Fruit fly (Drosophila melanogaster) whole organism, prepupa: ENCODE results near the gene TH1.
A peak's percentile ranks its signal among the peaks of the same experiment; 100 is the strongest.

Source experiments
- Blimp-1 ChIP-seq: fragments of 200-800 bp; sonication (Bioruptor generic); optimal IDR thresholded peaks from 3 replicates; lab custom pipeline; 2017; ENCODE audit warnings: missing biosample characterization, missing genetic modification characterization, mild to moderate bottlenecking, moderate library complexity, missing genetic modification reagents
- CG10631 ChIP-seq: fragments of 200-800 bp; sonication (Bioruptor generic); optimal IDR thresholded peaks from 2 replicates; lab custom pipeline; 2016; ENCODE audit warnings: missing biosample characterization, missing genetic modification characterization
- CG10669 ChIP-seq: fragments of 200-800 bp; sonication (Bioruptor generic); optimal IDR thresholded peaks from 3 replicates; lab custom pipeline; 2018; ENCODE audit warnings: missing biosample characterization, mild to moderate bottlenecking, missing genetic modification characterization, moderate library complexity
- CG11294 ChIP-seq: fragments of 200-800 bp; sonication (Bioruptor generic); IDR thresholded peaks from 2 replicates; pipeline ENCODE4 v1.3.6; 2022; ENCODE audit warnings: missing biosample characterization, missing genetic modification characterization
- CG11762 ChIP-seq: fragments of 200-800 bp; sonication (Bioruptor generic); optimal IDR thresholded peaks from 3 replicates; lab custom pipeline; 2016; ENCODE audit warnings: missing biosample characterization, missing genetic modification characterization; ENCODE audit not compliant: insufficient read depth
- CG11902 ChIP-seq: fragments of 200-800 bp; sonication (Bioruptor generic); optimal IDR thresholded peaks from 3 replicates; lab custom pipeline; 2016; ENCODE audit warnings: missing biosample characterization, missing genetic modification characterization
- CG15336 ChIP-seq: fragments of 200-800 bp; sonication (Bioruptor generic); IDR thresholded peaks from 2 replicates; pipeline ENCODE4 v1.3.6; 2022; ENCODE audit warnings: missing biosample characterization, missing genetic modification characterization
- CG16779 ChIP-seq: fragments of 200-800 bp; sonication (Bioruptor generic); optimal IDR thresholded peaks from 3 replicates; lab custom pipeline; 2017; ENCODE audit warnings: missing biosample characterization, mild to moderate bottlenecking, missing genetic modification characterization
- CG3032 ChIP-seq: fragments of 200-800 bp; optimal IDR thresholded peaks from 2 replicates; lab custom pipeline; 2019; ENCODE audit warnings: missing biosample characterization, mild to moderate bottlenecking, missing genetic modification characterization, moderate library complexity
- CG32006 ChIP-seq: fragments of 200-800 bp; sonication (Bioruptor generic); optimal IDR thresholded peaks from 3 replicates; lab custom pipeline; 2017; ENCODE audit warnings: missing biosample characterization, mild to moderate bottlenecking, missing genetic modification characterization
- CG34406 ChIP-seq: fragments of 200-800 bp; sonication (Bioruptor generic); optimal IDR thresholded peaks from 3 replicates; lab custom pipeline; 2016; ENCODE audit warnings: missing biosample characterization, missing genetic modification characterization
- CG3919 ChIP-seq: fragments of 200-800 bp; sonication (Bioruptor generic); optimal IDR thresholded peaks from 3 replicates; lab custom pipeline; 2016; ENCODE audit warnings: missing biosample characterization, missing genetic modification characterization
- CG6163 ChIP-seq: fragments of 200-800 bp; sonication (Bioruptor generic); IDR thresholded peaks from 3 replicates; pipeline ENCODE4 v1.3.6; 2022; ENCODE audit warnings: missing biosample characterization, missing genetic modification characterization
- CG6276 ChIP-seq: fragments of 200-800 bp; sonication (Bioruptor generic); optimal IDR thresholded peaks from 2 replicates; lab custom pipeline; 2017; ENCODE audit warnings: missing biosample characterization, mild to moderate bottlenecking, missing genetic modification characterization
- CG6792 ChIP-seq: fragments of 200-800 bp; sonication (Bioruptor generic); optimal IDR thresholded peaks from 3 replicates; lab custom pipeline; 2016; ENCODE audit warnings: missing biosample characterization, missing genetic modification characterization
- CG6808 ChIP-seq: fragments of 200-800 bp; sonication (Bioruptor generic); optimal IDR thresholded peaks from 3 replicates; lab custom pipeline; 2017; ENCODE audit warnings: missing biosample characterization, missing genetic modification characterization, mild to moderate bottlenecking, moderate library complexity, missing genetic modification reagents
- CG8119 ChIP-seq: fragments of 200-800 bp; sonication (Bioruptor generic); IDR thresholded peaks from 3 replicates; pipeline ENCODE4 v1.3.6; 2022; ENCODE audit warnings: missing biosample characterization, missing genetic modification characterization
- CG8319 ChIP-seq: fragments of 200-800 bp; sonication (Bioruptor generic); optimal IDR thresholded peaks from 3 replicates; lab custom pipeline; 2016; ENCODE audit warnings: missing biosample characterization, missing genetic modification characterization
- CG8632 ChIP-seq: fragments of 200-800 bp; sonication (Bioruptor generic); optimal IDR thresholded peaks from 3 replicates; lab custom pipeline; 2016; ENCODE audit warnings: missing biosample characterization, missing genetic modification characterization
- CG9139 ChIP-seq: fragments of 200-800 bp; sonication (Bioruptor generic); optimal IDR thresholded peaks from 3 replicates; lab custom pipeline; 2017; ENCODE audit warnings: missing biosample characterization, mild to moderate bottlenecking, missing genetic modification characterization
- Eip75B ChIP-seq: fragments of 200-800 bp; sonication (Bioruptor generic); optimal IDR thresholded peaks from 3 replicates; lab custom pipeline; 2016; ENCODE audit warnings: missing biosample characterization, missing genetic modification characterization
- Eip93F ChIP-seq: fragments of 200-800 bp; sonication (Bioruptor generic); optimal IDR thresholded peaks from 2 replicates; lab custom pipeline; 2016; ENCODE audit warnings: missing biosample characterization, mild to moderate bottlenecking, missing genetic modification characterization
- Hr38 ChIP-seq: sonication (Bioruptor generic); optimal IDR thresholded peaks from 2 replicates; lab custom pipeline; 2016; ENCODE audit warnings: missing biosample characterization, missing genetic modification characterization
- Hr39 ChIP-seq: fragments of 200-800 bp; sonication (Bioruptor generic); optimal IDR thresholded peaks from 2 replicates; lab custom pipeline; 2016; ENCODE audit warnings: missing biosample characterization, missing genetic modification characterization
- Hr4 ChIP-seq: fragments of 200-800 bp; sonication (Bioruptor generic); optimal IDR thresholded peaks from 3 replicates; lab custom pipeline; 2016; ENCODE audit warnings: missing biosample characterization, missing genetic modification characterization
- Met ChIP-seq: fragments of 200-800 bp; sonication (Bioruptor generic); optimal IDR thresholded peaks from 3 replicates; lab custom pipeline; 2016; ENCODE audit warnings: missing biosample characterization, missing genetic modification characterization
- Smox ChIP-seq: fragments of 200-800 bp; sonication (Bioruptor generic); optimal IDR thresholded peaks from 3 replicates; lab custom pipeline; 2016; ENCODE audit warnings: missing biosample characterization, missing genetic modification characterization
- Sox102F ChIP-seq: fragments of 200-800 bp; sonication (Bioruptor generic); optimal IDR thresholded peaks from 2 replicates; lab custom pipeline; 2016; ENCODE audit warnings: missing biosample characterization, mild to moderate bottlenecking, missing genetic modification characterization
- Sox14 ChIP-seq: fragments of 200-800 bp; sonication (Bioruptor generic); optimal IDR thresholded peaks from 3 replicates; lab custom pipeline; 2016; ENCODE audit warnings: missing biosample characterization, missing genetic modification characterization
- Sox15 ChIP-seq: fragments of 200-800 bp; sonication (Bioruptor generic); optimal IDR thresholded peaks from 3 replicates; lab custom pipeline; 2016; ENCODE audit warnings: missing biosample characterization, missing genetic modification characterization
- achi ChIP-seq: fragments of 200-800 bp; sonication (Bioruptor generic); optimal IDR thresholded peaks from 3 replicates; lab custom pipeline; 2016; ENCODE audit warnings: missing biosample characterization, missing genetic modification characterization
- acj6 ChIP-seq: fragments of 200-800 bp; sonication (Bioruptor generic); optimal IDR thresholded peaks from 3 replicates; lab custom pipeline; 2016; ENCODE audit warnings: missing biosample characterization, missing genetic modification characterization
- cyc ChIP-seq: fragments of 200-800 bp; sonication (Bioruptor generic); optimal IDR thresholded peaks from 3 replicates; lab custom pipeline; 2016; ENCODE audit warnings: missing biosample characterization, missing genetic modification characterization
- dac ChIP-seq: fragments of 200-800 bp; sonication (Bioruptor generic); optimal IDR thresholded peaks from 2 replicates; lab custom pipeline; 2017; ENCODE audit warnings: missing biosample characterization, mild to moderate bottlenecking, missing genetic modification characterization
- dsx ChIP-seq: fragments of 200-800 bp; optimal IDR thresholded peaks from 3 replicates; lab custom pipeline; 2019; ENCODE audit warnings: missing biosample characterization, mild to moderate bottlenecking, missing genetic modification characterization, moderate library complexity; ENCODE audit not compliant: poor library complexity, severe bottlenecking
- eg ChIP-seq: fragments of 200-800 bp; sonication (Bioruptor generic); IDR thresholded peaks from 3 replicates; pipeline ENCODE4 v1.3.6; 2022; ENCODE audit warnings: missing biosample characterization, missing genetic modification characterization
- esn ChIP-seq: fragments of 200-800 bp; sonication (Bioruptor generic); optimal IDR thresholded peaks from 2 replicates; lab custom pipeline; 2016; ENCODE audit warnings: missing biosample characterization, mild to moderate bottlenecking, missing genetic modification characterization, moderate library complexity
- fd59A ChIP-seq: fragments of 200-800 bp; sonication (Bioruptor generic); optimal IDR thresholded peaks from 2 replicates; lab custom pipeline; 2017; ENCODE audit warnings: missing biosample characterization, mild to moderate bottlenecking, missing genetic modification characterization, missing genetic modification reagents
- fd85E ChIP-seq: fragments of 200-800 bp; sonication (Bioruptor generic); optimal IDR thresholded peaks from 3 replicates; lab custom pipeline; 2016; ENCODE audit warnings: missing biosample characterization, missing genetic modification characterization
- fkh ChIP-seq: fragments of 200-800 bp; sonication (Bioruptor generic); optimal IDR thresholded peaks from 3 replicates; lab custom pipeline; 2017; ENCODE audit warnings: missing biosample characterization, mild to moderate bottlenecking, missing genetic modification characterization, moderate library complexity
- pdm3 ChIP-seq: fragments of 200-800 bp; sonication (Bioruptor generic); optimal IDR thresholded peaks from 3 replicates; lab custom pipeline; 2016; ENCODE audit warnings: missing biosample characterization, missing genetic modification characterization
- ss ChIP-seq, 2 experiments: fragments of 200-800 bp; sonication (Bioruptor generic); optimal IDR thresholded peaks; 2 replicates in 1 of 2; 3 replicates in 1 of 2; lab custom pipeline; 2017 to 2018; ENCODE audit warnings: mild to moderate bottlenecking in 2 of 2, missing biosample characterization in 2 of 2, missing genetic modification characterization in 2 of 2, moderate library complexity in 1 of 2
- svp ChIP-seq: fragments of 200-800 bp; sonication (Bioruptor generic); peaks from one replicate; lab custom pipeline; 2016; ENCODE audit warnings: missing biosample characterization, missing genetic modification characterization
- topi ChIP-seq: fragments of 200-800 bp; sonication (Bioruptor generic); optimal IDR thresholded peaks from 3 replicates; lab custom pipeline; 2016; ENCODE audit warnings: missing biosample characterization, missing genetic modification characterization
- vri ChIP-seq: fragments of 200-800 bp; sonication (Bioruptor generic); optimal IDR thresholded peaks from 3 replicates; lab custom pipeline; 2016; ENCODE audit warnings: missing biosample characterization, mild to moderate bottlenecking, missing genetic modification characterization

The TH1 gene

dm6 chrX:16428476-16428875 lies 37.2 kb upstream of the TH1 start:
- TF ChIP-seq CG15336 = no peak
- TF ChIP-seq CG34406 (GFP tag; lab: Kevin White, UChicago) = no peak
- no peak for TF ChIP-seq Sox14 (GFP tag; lab: Kevin White, UChicago)
- TF ChIP-seq Sox102F (GFP tag; lab: Kevin White, UChicago) = no peak
- TF ChIP-seq dac (GFP tag; lab: Kevin White, UChicago) = no peak
- TF ChIP-seq CG16779 (tag; lab: Kevin White, UChicago) = no peak
- TF ChIP-seq Hr4 (GFP tag; lab: Kevin White, UChicago) = no peak
- no peak for TF ChIP-seq CG9139 (GFP tag; lab: Kevin White, UChicago)
- TF ChIP-seq pdm3 = no peak
- no peak for TF ChIP-seq eg (GFP tag; lab: Robert Waterston, UW)
- TF ChIP-seq Sox15 (GFP tag; lab: Kevin White, UChicago) = no peak
- TF ChIP-seq Eip93F (GFP tag; lab: Kevin White, UChicago) = no peak
- no peak for TF ChIP-seq fd59A (GFP tag; lab: Kevin White, UChicago)
- no peak for TF ChIP-seq ss (GFP tag; optimal IDR thresholded peaks at IDR 0.05; lab: Kevin White, UChicago)
- TF ChIP-seq fkh (GFP tag; lab: Kevin White, UChicago) = no peak
- no peak for TF ChIP-seq Met
- no peak for TF ChIP-seq fd85E (GFP tag; lab: Kevin White, UChicago)
- TF ChIP-seq cyc = no peak
- TF ChIP-seq achi = no peak
- TF ChIP-seq CG3032 (tag; lab: Kevin White, UChicago) = no peak
- TF ChIP-seq, all 60 proteins: peak for 0

dm6 chrX:16427786-16428400 lies 36.7 kb upstream of the TH1 start:
- no peak for TF ChIP-seq CG11762 (GFP tag; lab: Kevin White, UChicago)
- TF ChIP-seq esn = peak; percentile 33
- TF ChIP-seq, all 60 proteins: peak for 1

dm6 chrX:16426478-16427052 lies 35.3 kb upstream of the TH1 start:
- no peak for TF ChIP-seq CG8119
- TF ChIP-seq svp = peak; percentile 49
- no peak for TF ChIP-seq CG8319 (GFP tag; lab: Kevin White, UChicago)
- no peak for TF ChIP-seq CG3919 (GFP tag; lab: Kevin White, UChicago)
- TF ChIP-seq CG10631 (GFP tag; lab: Kevin White, UChicago) = peak; percentile 6
- TF ChIP-seq esn = peak; percentile 36
- no peak for TF ChIP-seq CG6276 (GFP tag; lab: Kevin White, UChicago)
- no peak for TF ChIP-seq acj6
- TF ChIP-seq eg (GFP tag; lab: Robert Waterston, UW) = no peak
- TF ChIP-seq Smox (GFP tag; lab: Kevin White, UChicago) = no peak
- no peak for TF ChIP-seq Hr39
- TF ChIP-seq CG6163 (GFP tag; lab: Robert Waterston, UW) = peak; percentile 40; the same call in 1 of the 3 replicates
- no peak for TF ChIP-seq fd85E (GFP tag; lab: Kevin White, UChicago)
- TF ChIP-seq CG3032 (tag; lab: Kevin White, UChicago) = peak; percentile 3
- no peak for TF ChIP-seq CG6808 (GFP tag; lab: Kevin White, UChicago)
- TF ChIP-seq CG6792 (GFP tag; lab: Kevin White, UChicago) = peak; percentile 10
- TF ChIP-seq CG10669 (GFP tag; lab: Kevin White, UChicago) = no peak
- TF ChIP-seq CG34406 (GFP tag; lab: Kevin White, UChicago) = peak; percentile 30
- no peak for TF ChIP-seq cyc
- no peak for TF ChIP-seq Blimp-1 (GFP tag; lab: Kevin White, UChicago)
- peak; percentile 14 for TF ChIP-seq topi (GFP tag; lab: Kevin White, UChicago)
- peak; percentile 16 for TF ChIP-seq Sox14 (GFP tag; lab: Kevin White, UChicago)
- no peak for TF ChIP-seq Eip75B
- no peak for TF ChIP-seq CG11294 (GFP tag; lab: Robert Waterston, UW)
- TF ChIP-seq CG11902 (GFP tag; lab: Kevin White, UChicago) = no peak
- TF ChIP-seq CG32006 (GFP tag; lab: Kevin White, UChicago) = no peak
- no peak for TF ChIP-seq Hr38 (GFP tag; lab: Kevin White, UChicago)
- no peak for TF ChIP-seq achi
- TF ChIP-seq CG16779 (tag; lab: Kevin White, UChicago) = no peak
- no peak for TF ChIP-seq Met
- TF ChIP-seq dsx (GFP tag; lab: Kevin White, UChicago) = no peak
- TF ChIP-seq fd59A (GFP tag; lab: Kevin White, UChicago) = no peak
- TF ChIP-seq Eip93F (GFP tag; lab: Kevin White, UChicago) = no peak
- no peak for TF ChIP-seq vri
- TF ChIP-seq CG8632 = peak; percentile 3
